Worm (Caenorhabditis elegans) whole organism, L2 larva: ENCODE results near the gene elt-7.

Experiments
- F13H6.1 ChIP-seq: sonication (generic microtip); optimal IDR thresholded peaks from 2 replicates; lab custom pipeline; 2016; ENCODE audit warnings: missing genetic modification characterization, missing compliant biosample characterization
- Y55F3AM.14 ChIP-seq: fragments of 200-800 bp; sonication (Bioruptor generic); optimal IDR thresholded peaks from 2 replicates; lab custom pipeline; 2018; ENCODE audit warnings: mild to moderate bottlenecking, missing genetic modification characterization, missing compliant biosample characterization
- ama-1 ChIP-seq: fragments of 150-350 bp; optimal IDR thresholded peaks from 2 replicates; lab custom pipeline; 2018; ENCODE audit warnings: inconsistent platforms
- lin-13 ChIP-seq: fragments of 150-350 bp; optimal IDR thresholded peaks from 2 replicates; lab custom pipeline; 2014; ENCODE audit warnings: missing biosample characterization, missing genetic modification reagents, missing genetic modification characterization
- nhr-10 ChIP-seq: sonication (generic microtip); optimal IDR thresholded peaks from 2 replicates; lab custom pipeline; 2017; ENCODE audit warnings: missing biosample characterization, missing genetic modification characterization
- nhr-6 ChIP-seq: fragments of 150-350 bp; optimal IDR thresholded peaks from 2 replicates; lab custom pipeline; 2014; ENCODE audit warnings: missing biosample characterization, missing genetic modification characterization
- snpc-4 ChIP-seq: fragments of 150-350 bp; optimal IDR thresholded peaks from 2 replicates; lab custom pipeline; 2014; ENCODE audit warnings: missing biosample characterization, missing genetic modification characterization
- unc-62 ChIP-seq: fragments of 150-350 bp; optimal IDR thresholded peaks from 2 replicates; lab custom pipeline; 2014; ENCODE audit warnings: missing biosample characterization, missing genetic modification reagents, missing genetic modification characterization
- zag-1 ChIP-seq: fragments of 150-350 bp; optimal IDR thresholded peaks from 2 replicates; lab custom pipeline; 2014; ENCODE audit warnings: missing biosample characterization, missing genetic modification characterization
- ztf-11 ChIP-seq: sonication (generic microtip); optimal IDR thresholded peaks from 2 replicates; lab custom pipeline; 2017; ENCODE audit warnings: missing biosample characterization, missing genetic modification characterization

DNA sequence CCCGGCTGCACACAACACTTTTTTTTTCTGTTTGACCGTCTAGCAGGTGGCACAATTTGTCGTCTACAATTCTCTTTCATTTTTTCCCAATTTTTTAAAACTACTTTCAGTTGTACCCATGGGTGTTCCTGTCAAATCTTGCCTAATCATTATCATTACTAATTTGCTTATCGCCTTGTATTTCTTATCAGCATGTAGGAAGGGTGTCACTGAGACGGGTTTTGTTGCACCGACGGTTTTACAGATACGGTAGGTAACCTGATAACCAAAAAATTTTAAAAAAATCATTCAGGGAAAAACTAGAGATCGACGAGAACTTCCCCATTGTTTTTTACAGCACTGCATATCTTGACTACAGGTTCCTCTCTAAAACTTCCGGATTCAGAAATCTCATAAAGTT lies 32.7 kb upstream of the elt-7 start, which contains the start of gene F39G3.2:
- TF ChIP-seq Y55F3AM.14 (GFP tag; lab: Kevin White, UChicago): no peak
- no peak for TF ChIP-seq lin-13 (GFP tag; lab: Kevin White, UChicago)
- no peak for TF ChIP-seq F13H6.1
- no peak for TF ChIP-seq unc-62 (GFP tag; lab: Kevin White, UChicago)
- no peak for TF ChIP-seq nhr-6 (tag; lab: Kevin White, UChicago)
- no peak for TF ChIP-seq snpc-4 (tag; lab: Kevin White, UChicago)
- TF ChIP-seq zag-1 (tag; lab: Kevin White, UChicago): no peak
- TF ChIP-seq ama-1 (lab: Kevin White, UChicago): no peak
- TF ChIP-seq ztf-11: no peak
- TF ChIP-seq nhr-10: no peak
